Fruit fly (Drosophila melanogaster) whole organism, embryonic: ENCODE data around the gene CG33927.

Source experiments
- Ada2b ChIP-seq: fragments of 200-800 bp; sonication (Bioruptor generic); IDR thresholded peaks from 2 replicates; pipeline ENCODE4 v1.3.6; 2022; ENCODE audit warnings: missing biosample characterization, missing genetic modification characterization
- CG11723 ChIP-seq: fragments of 200-800 bp; sonication (Bioruptor generic); optimal IDR thresholded peaks from 2 replicates; lab custom pipeline; 2017; ENCODE audit warnings: missing biosample characterization, mild to moderate bottlenecking, missing genetic modification characterization
- CG12769 ChIP-seq: fragments of 200-800 bp; sonication (Bioruptor generic); optimal IDR thresholded peaks from 2 replicates; lab custom pipeline; 2019; ENCODE audit warnings: missing biosample characterization, mild to moderate bottlenecking, missing genetic modification characterization, moderate library complexity
- CG14050 ChIP-seq: fragments of 200-800 bp; sonication (Bioruptor generic); IDR thresholded peaks from 3 replicates; pipeline ENCODE4 v1.3.6; 2022; ENCODE audit warnings: missing biosample characterization, missing genetic modification characterization
- CG14441 ChIP-seq: fragments of 200-800 bp; sonication (Bioruptor generic); IDR thresholded peaks from 2 replicates; pipeline ENCODE4 v1.3.6; 2022; ENCODE audit warnings: missing biosample characterization, missing genetic modification characterization
- CG16779 ChIP-seq: fragments of 200-800 bp; sonication (Bioruptor generic); IDR thresholded peaks from 2 replicates; pipeline ENCODE4 v1.3.6; 2022; ENCODE audit warnings: missing biosample characterization, missing genetic modification characterization
- CG18476 ChIP-seq: fragments of 200-800 bp; sonication (Bioruptor generic); optimal IDR thresholded peaks from 2 replicates; lab custom pipeline; 2016; ENCODE audit warnings: missing biosample characterization, mild to moderate bottlenecking, missing genetic modification characterization
- CG18599 ChIP-seq: fragments of 200-800 bp; sonication (Bioruptor generic); optimal IDR thresholded peaks from 3 replicates; lab custom pipeline; 2017; ENCODE audit warnings: missing biosample characterization, missing genetic modification characterization, mild to moderate bottlenecking, moderate library complexity, missing genetic modification reagents
- CG2120 ChIP-seq: fragments of 200-800 bp; sonication (Bioruptor generic); optimal IDR thresholded peaks from 3 replicates; lab custom pipeline; 2016; ENCODE audit warnings: missing biosample characterization, missing genetic modification characterization
- CG30403 ChIP-seq: fragments of 200-800 bp; sonication (Bioruptor generic); optimal IDR thresholded peaks from 3 replicates; lab custom pipeline; 2016; ENCODE audit warnings: missing biosample characterization, missing genetic modification characterization
- CG42726 ChIP-seq: fragments of 200-800 bp; sonication (Bioruptor generic); IDR thresholded peaks from 2 replicates; pipeline ENCODE4 v1.3.6; 2022; ENCODE audit warnings: missing biosample characterization, missing genetic modification characterization; ENCODE audit not compliant: partially characterized antibody
- CG4328 ChIP-seq: fragments of 200-800 bp; sonication (Bioruptor generic); optimal IDR thresholded peaks from 3 replicates; lab custom pipeline; 2017; ENCODE audit warnings: missing biosample characterization, missing genetic modification reagents, missing genetic modification characterization
- CG4707 ChIP-seq: fragments of 200-800 bp; sonication (Bioruptor generic); optimal IDR thresholded peaks from 2 replicates; lab custom pipeline; 2018; ENCODE audit warnings: missing biosample characterization, mild to moderate bottlenecking, missing genetic modification characterization, moderate library complexity
- CG6254 ChIP-seq: fragments of 200-800 bp; sonication (Bioruptor generic); optimal IDR thresholded peaks from 3 replicates; lab custom pipeline; 2017; ENCODE audit warnings: mild to moderate bottlenecking, missing biosample characterization, missing genetic modification reagents, missing genetic modification characterization
- CG6689 ChIP-seq: fragments of 200-800 bp; sonication (Bioruptor generic); IDR thresholded peaks from 2 replicates; pipeline ENCODE4 v1.3.6; 2022; ENCODE audit warnings: missing biosample characterization, missing genetic modification characterization
- CG6813 ChIP-seq: fragments of 200-800 bp; sonication (Bioruptor generic); optimal IDR thresholded peaks from 2 replicates; lab custom pipeline; 2017; ENCODE audit warnings: missing biosample characterization, missing genetic modification characterization, mild to moderate bottlenecking, moderate library complexity, missing genetic modification reagents
- CG8359 ChIP-seq: fragments of 200-800 bp; sonication (Bioruptor generic); optimal IDR thresholded peaks from 2 replicates; lab custom pipeline; 2017; ENCODE audit warnings: missing biosample characterization, mild to moderate bottlenecking, missing genetic modification characterization, borderline replicate concordance
- CG8765 ChIP-seq: fragments of 200-800 bp; sonication (Bioruptor generic); IDR thresholded peaks from 2 replicates; pipeline ENCODE4 v1.3.6; 2022; ENCODE audit warnings: missing biosample characterization, missing genetic modification characterization
- CG9215 ChIP-seq: fragments of 200-800 bp; sonication (Bioruptor generic); IDR thresholded peaks from 2 replicates; pipeline ENCODE4 v1.3.6; 2022; ENCODE audit warnings: missing biosample characterization, missing genetic modification characterization
- CG9609 ChIP-seq: fragments of 200-800 bp; sonication (Bioruptor generic); optimal IDR thresholded peaks from 3 replicates; lab custom pipeline; 2016; ENCODE audit warnings: missing biosample characterization, missing genetic modification characterization
- CHES-1-like ChIP-seq: fragments of 200-800 bp; sonication (Bioruptor generic); optimal IDR thresholded peaks from 2 replicates; lab custom pipeline; 2016; ENCODE audit warnings: missing biosample characterization, missing genetic modification characterization
- Camta ChIP-seq: fragments of 200-800 bp; sonication (Bioruptor generic); optimal IDR thresholded peaks from 2 replicates; lab custom pipeline; 2016; ENCODE audit warnings: missing biosample characterization, missing genetic modification characterization
- Drgx ChIP-seq: fragments of 200-800 bp; sonication (Bioruptor generic); IDR thresholded peaks from 2 replicates; pipeline ENCODE4 v1.3.6; 2022; ENCODE audit warnings: missing biosample characterization, missing genetic modification characterization
- H2.0 ChIP-seq: fragments of 200-800 bp; sonication (Bioruptor generic); IDR thresholded peaks from 2 replicates; pipeline ENCODE4 v1.3.6; 2022; ENCODE audit warnings: missing biosample characterization, missing genetic modification characterization
- HHEX ChIP-seq: fragments of 200-800 bp; sonication (Bioruptor generic); optimal IDR thresholded peaks from 3 replicates; lab custom pipeline; 2017; ENCODE audit warnings: missing biosample characterization, mild to moderate bottlenecking, missing genetic modification characterization, missing genetic modification reagents
- HLH3B ChIP-seq: fragments of 200-800 bp; sonication (Bioruptor generic); IDR thresholded peaks from 2 replicates; pipeline ENCODE4 v1.3.6; 2022; ENCODE audit warnings: missing biosample characterization, missing genetic modification characterization
- HLH4C ChIP-seq: fragments of 200-800 bp; sonication (Bioruptor generic); IDR thresholded peaks from 3 replicates; pipeline ENCODE4 v1.3.6; 2022; ENCODE audit warnings: missing biosample characterization, missing genetic modification characterization; ENCODE audit not compliant: partially characterized antibody
- HLHmδ ChIP-seq: fragments of 200-800 bp; sonication (Bioruptor generic); optimal IDR thresholded peaks from 2 replicates; lab custom pipeline; 2018; ENCODE audit warnings: missing biosample characterization, mild to moderate bottlenecking, missing genetic modification characterization, moderate library complexity
- Hr39 ChIP-seq: fragments of >200 bp; optimal IDR thresholded peaks from 2 replicates; lab custom pipeline; 2017
- Nf-YA ChIP-seq: fragments of 200-800 bp; sonication (Bioruptor generic); IDR thresholded peaks from 2 replicates; pipeline ENCODE4 v1.3.6; 2022; ENCODE audit warnings: missing biosample characterization, missing genetic modification characterization
- Rfx ChIP-seq: fragments of 200-800 bp; sonication (Bioruptor generic); IDR thresholded peaks from 2 replicates; pipeline ENCODE4 v1.3.6; 2022; ENCODE audit warnings: missing biosample characterization, missing genetic modification characterization
- Usf ChIP-seq: fragments of 200-800 bp; sonication (Bioruptor generic); optimal IDR thresholded peaks from 2 replicates; lab custom pipeline; 2017; ENCODE audit warnings: missing genotype, missing biosample characterization, missing genetic modification characterization
- al ChIP-seq: fragments of 200-800 bp; sonication (Bioruptor generic); IDR thresholded peaks from 2 replicates; pipeline ENCODE4 v1.3.6; 2022; ENCODE audit warnings: missing biosample characterization, missing genetic modification characterization
- bcd ChIP-seq: fragments of 200-800 bp; sonication (Bioruptor generic); optimal IDR thresholded peaks from 2 replicates; lab custom pipeline; 2017; ENCODE audit warnings: missing biosample characterization, mild to moderate bottlenecking, missing genetic modification characterization
- cato ChIP-seq: fragments of 200-800 bp; sonication (Bioruptor generic); optimal IDR thresholded peaks from 2 replicates; lab custom pipeline; 2016; ENCODE audit warnings: missing biosample characterization, missing genetic modification characterization, borderline replicate concordance
- chn ChIP-seq: fragments of 200-800 bp; sonication (Bioruptor generic); optimal IDR thresholded peaks from 2 replicates; lab custom pipeline; 2016; ENCODE audit warnings: missing biosample characterization, missing genetic modification characterization
- ci ChIP-seq: fragments of 200-800 bp; sonication (Bioruptor generic); IDR thresholded peaks from 3 replicates; pipeline ENCODE4 v1.3.6; 2022; ENCODE audit warnings: missing biosample characterization, missing genetic modification characterization
- crp ChIP-seq, 2 experiments: fragments of 200-800 bp; sonication (Bioruptor generic); optimal IDR thresholded peaks; 2 replicates in 1 of 2; 3 replicates in 1 of 2; lab custom pipeline; 2017; ENCODE audit warnings: missing biosample characterization in 2 of 2, missing genetic modification characterization in 2 of 2, mild to moderate bottlenecking in 1 of 2, moderate library complexity in 1 of 2
- disco-r ChIP-seq: fragments of 200-800 bp; sonication (Bioruptor generic); optimal IDR thresholded peaks from 2 replicates; lab custom pipeline; 2016; ENCODE audit warnings: missing biosample characterization, missing genetic modification characterization
- hb ChIP-seq: fragments of 200-800 bp; sonication (Bioruptor generic); IDR thresholded peaks from 3 replicates; pipeline ENCODE4 v1.3.6; 2022; ENCODE audit warnings: missing biosample characterization, missing genetic modification characterization; ENCODE audit not compliant: partially characterized antibody
- hbn ChIP-seq: fragments of 200-800 bp; sonication (Bioruptor generic); IDR thresholded peaks from 2 replicates; pipeline ENCODE4 v1.3.6; 2022; ENCODE audit warnings: missing biosample characterization, missing genetic modification characterization; ENCODE audit not compliant: partially characterized antibody
- hth ChIP-seq: fragments of >200 bp; optimal IDR thresholded peaks from 2 replicates; lab custom pipeline; 2017; ENCODE audit warnings: inconsistent platforms
- jing ChIP-seq: fragments of 200-800 bp; sonication (Bioruptor generic); optimal IDR thresholded peaks from 2 replicates; lab custom pipeline; 2018; ENCODE audit warnings: missing biosample characterization, mild to moderate bottlenecking, missing genetic modification characterization
- oc ChIP-seq: fragments of 200-800 bp; sonication (Bioruptor generic); optimal IDR thresholded peaks from 2 replicates; lab custom pipeline; 2018; ENCODE audit warnings: missing biosample characterization, mild to moderate bottlenecking, missing genetic modification characterization, moderate library complexity
- pan ChIP-seq, 4 experiments: fragments of >200 bp in 3 of 4; fragments of 200-800 bp in 1 of 4; sonication (Bioruptor generic) in 1 of 4; optimal IDR thresholded peaks in 3 of 4; IDR thresholded peaks in 1 of 4; 2 replicates each; pipeline versions ENCODE4 v1.3.6 to Lab custom; 2017 to 2022; ENCODE audit warnings: missing biosample characterization in 2 of 4, missing genetic modification characterization in 2 of 4, mixed read lengths in 1 of 4
- pros ChIP-seq: fragments of 200-800 bp; sonication (Bioruptor generic); optimal IDR thresholded peaks from 3 replicates; lab custom pipeline; 2019; ENCODE audit warnings: missing biosample characterization, mild to moderate bottlenecking, missing genetic modification characterization, moderate library complexity
- ro ChIP-seq: fragments of 200-800 bp; sonication (Bioruptor generic); IDR thresholded peaks from 2 replicates; pipeline ENCODE4 v1.3.6; 2022; ENCODE audit warnings: missing biosample characterization, missing genetic modification characterization
- run ChIP-seq: fragments of 200-800 bp; sonication (Bioruptor generic); optimal IDR thresholded peaks from 3 replicates; lab custom pipeline; 2018; ENCODE audit warnings: missing biosample characterization, mild to moderate bottlenecking, missing genetic modification characterization
- slou ChIP-seq: fragments of 200-800 bp; sonication (Bioruptor generic); optimal IDR thresholded peaks from 3 replicates; lab custom pipeline; 2016; ENCODE audit warnings: missing biosample characterization, missing genetic modification characterization
- sob ChIP-seq: fragments of 200-800 bp; sonication (Bioruptor generic); IDR thresholded peaks from 2 replicates; pipeline ENCODE4 v1.3.6; 2022; ENCODE audit warnings: missing biosample characterization, missing genetic modification characterization

The CG33927 gene

dm6 chr3R:4654557-4655273 lies 35.7 kb downstream of the CG33927 start, which contains the start of gene spartin (continued):
- TF ChIP-seq CG8359 (GFP tag; lab: Kevin White, UChicago) (no peak), CG8765 (GFP tag; lab: Robert Waterston, UW) (no peak), CG42726 (GFP tag; lab: Robert Waterston, UW) (no peak), Hr39 (lab: Kevin White, UChicago) (no peak), crp (GFP tag; optimal IDR thresholded peaks at IDR 0.05; lab: Kevin White, UChicago) (peak; percentile 51 to 92), Usf (GFP tag; lab: Kevin White, UChicago) (no peak), CG2120 (GFP tag; lab: Kevin White, UChicago) (peak; percentile 58), CG9215 (GFP tag; lab: Robert Waterston, UW) (no peak), Rfx (GFP tag; lab: Robert Waterston, UW) (peak; percentile 46; the same call in 1 of the 2 replicates), CG14441 (GFP tag; lab: Robert Waterston, UW) (no peak), CG6254 (no peak), HHEX (GFP tag; lab: Kevin White, UChicago) (no peak), CG11723 (GFP tag; lab: Kevin White, UChicago) (no peak), disco-r (GFP tag; lab: Kevin White, UChicago) (no peak), HLH3B (GFP tag; lab: Robert Waterston, UW) (no peak), CG14050 (GFP tag; lab: Robert Waterston, UW) (no peak), CG18476 (no peak), CG6689 (GFP tag; lab: Robert Waterston, UW) (no peak), Drgx (no peak), H2.0 (GFP tag; lab: Robert Waterston, UW) (no peak), sob (peak; percentile 39; the same call in 1 of the 2 replicates), run (tag; lab: Kevin White, UChicago) (no peak), chn (GFP tag; lab: Kevin White, UChicago) (peak; percentile 9), bcd (GFP tag; lab: Kevin White, UChicago) (no peak), CHES-1-like (no peak), CG30403 (peak; percentile 40), ci (GFP tag; lab: Robert Waterston, UW) (no peak; the same call in 2 of the 3 replicates), hth (lab: Kevin White, UChicago) (no peak), pros (no peak), oc (tag; lab: Kevin White, UChicago) (no peak), CG4328 (GFP tag; lab: Kevin White, UChicago) (no peak), CG9609 (peak; percentile 19), CG6813 (GFP tag; lab: Kevin White, UChicago) (no peak), slou (GFP tag; lab: Kevin White, UChicago) (no peak), Camta (GFP tag; lab: Kevin White, UChicago) (no peak), jing (GFP tag; lab: Kevin White, UChicago) (no peak), HLHmδ (GFP tag; lab: Kevin White, UChicago) (no peak), Nf-YA (GFP tag; lab: Robert Waterston, UW) (no peak), HLH4C (GFP tag; lab: Robert Waterston, UW) (no peak), pan (optimal IDR thresholded peaks at IDR 0.05; lab: Kevin White, UChicago) (no peak), pan (GFP tag; optimal IDR thresholded peaks at IDR 0.05 in 1 of 2, IDR thresholded peaks at IDR 0.05 in 1 of 2) (no peak), CG16779 (GFP tag; lab: Robert Waterston, UW) (no peak), CG18599 (no peak), hbn (GFP tag; lab: Robert Waterston, UW) (0 out of 2 replicates have a peak, but pooled peaks have one; percentile 22), al (GFP tag; lab: Robert Waterston, UW) (no peak), hb (GFP tag; lab: Robert Waterston, UW) (no peak), CG4707 (GFP tag; lab: Kevin White, UChicago) (no peak), ro (no peak), Ada2b (no peak), cato (no peak), CG12769 (tag; lab: Kevin White, UChicago) (no peak)
